Fruit fly (Drosophila melanogaster) whole organism, embryonic: ENCODE measurements around the gene LeuRS-m.

Experiments used
- Adf1 ChIP-seq: fragments of 200-800 bp; sonication (Bioruptor generic); IDR thresholded peaks from 2 replicates; pipeline ENCODE4 v1.3.6; 2022; ENCODE audit warnings: missing biosample characterization, missing genetic modification characterization
- C15 ChIP-seq: fragments of 200-800 bp; sonication (Bioruptor generic); IDR thresholded peaks from 3 replicates; pipeline ENCODE4 v1.3.6; 2022; ENCODE audit warnings: missing biosample characterization, missing genetic modification characterization
- CG15011 ChIP-seq: fragments of 200-800 bp; sonication (Bioruptor generic); optimal IDR thresholded peaks from 3 replicates; lab custom pipeline; 2018; ENCODE audit warnings: missing biosample characterization, mild to moderate bottlenecking, missing genetic modification characterization
- CG2129 ChIP-seq: fragments of 200-800 bp; sonication (Bioruptor generic); IDR thresholded peaks from 2 replicates; pipeline ENCODE4 v1.3.6; 2022; ENCODE audit warnings: missing biosample characterization, missing genetic modification characterization; ENCODE audit not compliant: partially characterized antibody
- CG2678 ChIP-seq: fragments of 200-800 bp; sonication (Bioruptor generic); optimal IDR thresholded peaks from 3 replicates; lab custom pipeline; 2019; ENCODE audit warnings: missing biosample characterization, mild to moderate bottlenecking, missing genetic modification characterization, moderate library complexity
- CG2875 ChIP-seq: fragments of 200-800 bp; sonication (Bioruptor generic); optimal IDR thresholded peaks from 2 replicates; lab custom pipeline; 2017; ENCODE audit warnings: missing biosample characterization, mild to moderate bottlenecking, missing genetic modification characterization, missing genetic modification reagents
- CG30020 ChIP-seq: fragments of 200-800 bp; optimal IDR thresholded peaks from 2 replicates; lab custom pipeline; 2019; ENCODE audit warnings: missing biosample characterization, mild to moderate bottlenecking, missing genetic modification characterization, moderate library complexity
- CG30403 ChIP-seq: fragments of 200-800 bp; sonication (Bioruptor generic); optimal IDR thresholded peaks from 3 replicates; lab custom pipeline; 2016; ENCODE audit warnings: missing biosample characterization, missing genetic modification characterization
- CG32767 ChIP-seq: fragments of 200-800 bp; sonication (Bioruptor generic); IDR thresholded peaks from 2 replicates; pipeline ENCODE4 v1.3.6; 2022; ENCODE audit warnings: missing biosample characterization, missing genetic modification characterization
- CG33557 ChIP-seq: fragments of 200-800 bp; sonication (Bioruptor generic); optimal IDR thresholded peaks from 2 replicates; lab custom pipeline; 2019; ENCODE audit warnings: missing biosample characterization, mild to moderate bottlenecking, missing genetic modification characterization, moderate library complexity
- CG3407 ChIP-seq: fragments of 200-800 bp; sonication (Bioruptor generic); optimal IDR thresholded peaks from 2 replicates; lab custom pipeline; 2018; ENCODE audit warnings: missing biosample characterization, mild to moderate bottlenecking, missing genetic modification characterization
- CG3838 ChIP-seq: fragments of 200-800 bp; sonication (Bioruptor generic); optimal IDR thresholded peaks from 3 replicates; lab custom pipeline; 2016; ENCODE audit warnings: missing biosample characterization, missing genetic modification characterization
- CG4730 ChIP-seq: fragments of 200-800 bp; sonication (Bioruptor generic); IDR thresholded peaks from 2 replicates; pipeline ENCODE4 v1.3.6; 2022; ENCODE audit warnings: missing biosample characterization, missing genetic modification characterization
- CG4854 ChIP-seq: fragments of 200-800 bp; sonication (Bioruptor generic); optimal IDR thresholded peaks from 2 replicates; lab custom pipeline; 2016; ENCODE audit warnings: missing biosample characterization, missing genetic modification characterization, inconsistent platforms
- CG5953 ChIP-seq: fragments of 200-800 bp; sonication (Bioruptor generic); IDR thresholded peaks from 2 replicates; pipeline ENCODE4 v1.3.6; 2022; ENCODE audit warnings: missing biosample characterization, missing genetic modification characterization
- CG6689 ChIP-seq: fragments of 200-800 bp; sonication (Bioruptor generic); IDR thresholded peaks from 2 replicates; pipeline ENCODE4 v1.3.6; 2022; ENCODE audit warnings: missing biosample characterization, missing genetic modification characterization
- CG7556 ChIP-seq: fragments of 200-800 bp; sonication (Bioruptor generic); optimal IDR thresholded peaks from 2 replicates; lab custom pipeline; 2017; ENCODE audit warnings: missing biosample characterization, mild to moderate bottlenecking, missing genetic modification characterization
- CG7928 ChIP-seq: fragments of 200-800 bp; sonication (Bioruptor generic); optimal IDR thresholded peaks from 2 replicates; lab custom pipeline; 2017; ENCODE audit warnings: missing biosample characterization, mild to moderate bottlenecking, missing genetic modification characterization
- CG8089 ChIP-seq: fragments of 200-800 bp; sonication (Bioruptor generic); optimal IDR thresholded peaks from 3 replicates; lab custom pipeline; 2016; ENCODE audit warnings: missing biosample characterization, missing genetic modification characterization
- CG9797 ChIP-seq: fragments of 200-800 bp; sonication (Bioruptor generic); optimal IDR thresholded peaks from 3 replicates; lab custom pipeline; 2018; ENCODE audit warnings: missing biosample characterization, mild to moderate bottlenecking, missing genetic modification characterization
- CHES-1-like ChIP-seq: fragments of 200-800 bp; sonication (Bioruptor generic); optimal IDR thresholded peaks from 2 replicates; lab custom pipeline; 2016; ENCODE audit warnings: missing biosample characterization, missing genetic modification characterization
- Ets97D ChIP-seq: fragments of 200-800 bp; sonication (Bioruptor generic); optimal IDR thresholded peaks from 3 replicates; lab custom pipeline; 2016; ENCODE audit warnings: missing biosample characterization, missing genetic modification characterization
- GATAe ChIP-seq: fragments of 200-800 bp; sonication (Bioruptor generic); conservative IDR thresholded peaks from 2 replicates; pipeline ENCODE4 v1.3.6; 2022; ENCODE audit warnings: missing biosample characterization, missing genetic modification characterization
- HLH54F ChIP-seq: fragments of 200-800 bp; sonication (Bioruptor generic); optimal IDR thresholded peaks from 3 replicates; lab custom pipeline; 2016; ENCODE audit warnings: missing biosample characterization, missing genetic modification characterization
- HLHmδ ChIP-seq: fragments of 200-800 bp; sonication (Bioruptor generic); optimal IDR thresholded peaks from 2 replicates; lab custom pipeline; 2018; ENCODE audit warnings: missing biosample characterization, mild to moderate bottlenecking, missing genetic modification characterization, moderate library complexity
- Hey ChIP-seq: fragments of 200-800 bp; sonication (Bioruptor generic); optimal IDR thresholded peaks from 3 replicates; lab custom pipeline; 2018; ENCODE audit warnings: missing biosample characterization, mild to moderate bottlenecking, missing genetic modification characterization
- Nf-YC ChIP-seq: fragments of 200-800 bp; optimal IDR thresholded peaks from 3 replicates; lab custom pipeline; 2019; ENCODE audit warnings: missing biosample characterization, mild to moderate bottlenecking, missing genetic modification characterization, moderate library complexity
- Rx ChIP-seq: fragments of 200-800 bp; sonication (Bioruptor generic); IDR thresholded peaks from 2 replicates; pipeline ENCODE4 v1.3.6; 2022; ENCODE audit warnings: missing biosample characterization, missing genetic modification characterization
- Sry-δ ChIP-seq: fragments of 200-800 bp; sonication (Bioruptor generic); optimal IDR thresholded peaks from 2 replicates; lab custom pipeline; 2016; ENCODE audit warnings: missing biosample characterization, missing genetic modification characterization
- al ChIP-seq: fragments of 200-800 bp; sonication (Bioruptor generic); IDR thresholded peaks from 2 replicates; pipeline ENCODE4 v1.3.6; 2022; ENCODE audit warnings: missing biosample characterization, missing genetic modification characterization
- dati ChIP-seq: fragments of 200-800 bp; sonication (Bioruptor generic); IDR thresholded peaks from 2 replicates; pipeline ENCODE4 v1.3.6; 2022; ENCODE audit warnings: missing biosample characterization, missing genetic modification characterization
- en ChIP-seq: fragments of 200-800 bp; sonication (Bioruptor generic); optimal IDR thresholded peaks from 2 replicates; lab custom pipeline; 2016; ENCODE audit warnings: missing biosample characterization, missing genetic modification characterization
- ftz-f1 ChIP-seq: fragments of 200-800 bp; sonication (Bioruptor generic); optimal IDR thresholded peaks from 2 replicates; lab custom pipeline; 2016; ENCODE audit warnings: missing biosample characterization, missing genetic modification characterization
- gcm2 ChIP-seq: fragments of 200-800 bp; sonication (Bioruptor generic); optimal IDR thresholded peaks from 2 replicates; lab custom pipeline; 2016; ENCODE audit warnings: missing biosample characterization, missing genetic modification characterization
- ind ChIP-seq: fragments of 200-800 bp; sonication (Bioruptor generic); optimal IDR thresholded peaks from 3 replicates; lab custom pipeline; 2016; ENCODE audit warnings: missing biosample characterization, missing genetic modification characterization
- insv ChIP-seq, 2 experiments: fragments of 200-800 bp; sonication (Bioruptor generic); optimal IDR thresholded peaks; 3 replicates each; lab custom pipeline; 2016 to 2018; ENCODE audit warnings: missing biosample characterization in 2 of 2, missing genetic modification characterization in 2 of 2
- jing ChIP-seq: fragments of 200-800 bp; sonication (Bioruptor generic); optimal IDR thresholded peaks from 2 replicates; lab custom pipeline; 2018; ENCODE audit warnings: missing biosample characterization, mild to moderate bottlenecking, missing genetic modification characterization
- kah ChIP-seq: fragments of 200-800 bp; sonication (Bioruptor generic); optimal IDR thresholded peaks from 2 replicates; lab custom pipeline; 2018; ENCODE audit warnings: missing biosample characterization, mild to moderate bottlenecking, missing genetic modification characterization
- mld ChIP-seq: fragments of 200-800 bp; sonication (Bioruptor generic); IDR thresholded peaks from 3 replicates; pipeline ENCODE4 v1.3.6; 2022; ENCODE audit warnings: missing biosample characterization, missing genetic modification characterization; ENCODE audit not compliant: partially characterized antibody
- nom ChIP-seq: fragments of 200-800 bp; sonication (Bioruptor generic); optimal IDR thresholded peaks from 2 replicates; lab custom pipeline; 2017; ENCODE audit warnings: missing biosample characterization, missing genetic modification characterization, mild to moderate bottlenecking, moderate library complexity, missing genetic modification reagents
- onecut ChIP-seq: fragments of 200-800 bp; sonication (Bioruptor generic); IDR thresholded peaks from 2 replicates; pipeline ENCODE4 v1.3.6; 2022; ENCODE audit warnings: missing biosample characterization, missing genetic modification characterization
- phol ChIP-seq: fragments of 200-800 bp; sonication (Bioruptor generic); optimal IDR thresholded peaks from 3 replicates; lab custom pipeline; 2018; ENCODE audit warnings: missing biosample characterization, mild to moderate bottlenecking, missing genetic modification characterization, moderate library complexity
- pnt ChIP-seq: fragments of 200-800 bp; sonication (Bioruptor generic); optimal IDR thresholded peaks from 3 replicates; lab custom pipeline; 2016; ENCODE audit warnings: missing biosample characterization, missing genetic modification characterization
- ro ChIP-seq: fragments of 200-800 bp; sonication (Bioruptor generic); IDR thresholded peaks from 2 replicates; pipeline ENCODE4 v1.3.6; 2022; ENCODE audit warnings: missing biosample characterization, missing genetic modification characterization
- salm ChIP-seq: fragments of 200-800 bp; sonication (Bioruptor generic); optimal IDR thresholded peaks from 2 replicates; lab custom pipeline; 2018; ENCODE audit warnings: missing biosample characterization, mild to moderate bottlenecking, missing genetic modification characterization
- sens ChIP-seq: fragments of 200-800 bp; sonication (Bioruptor generic); peaks from one replicate; lab custom pipeline; 2016; ENCODE audit warnings: missing biosample characterization, missing genetic modification characterization
- seq ChIP-seq: fragments of 200-800 bp; sonication (Bioruptor generic); IDR thresholded peaks from 2 replicates; pipeline ENCODE4 v1.3.6; 2022; ENCODE audit warnings: missing biosample characterization, missing genetic modification characterization
- stc ChIP-seq: fragments of 200-800 bp; sonication (Bioruptor generic); IDR thresholded peaks from 2 replicates; pipeline ENCODE4 v1.3.6; 2022; ENCODE audit warnings: missing biosample characterization, missing genetic modification characterization
- tio ChIP-seq: fragments of 200-800 bp; sonication (Bioruptor generic); optimal IDR thresholded peaks from 2 replicates; lab custom pipeline; 2017; ENCODE audit warnings: missing biosample characterization, missing genetic modification characterization, inconsistent platforms
- unc-4 ChIP-seq: fragments of 200-800 bp; sonication (Bioruptor generic); IDR thresholded peaks from 2 replicates; pipeline ENCODE4 v1.3.6; 2022; ENCODE audit warnings: missing biosample characterization, missing genetic modification characterization; ENCODE audit not compliant: partially characterized antibody

LeuRS-m gene

DNA sequence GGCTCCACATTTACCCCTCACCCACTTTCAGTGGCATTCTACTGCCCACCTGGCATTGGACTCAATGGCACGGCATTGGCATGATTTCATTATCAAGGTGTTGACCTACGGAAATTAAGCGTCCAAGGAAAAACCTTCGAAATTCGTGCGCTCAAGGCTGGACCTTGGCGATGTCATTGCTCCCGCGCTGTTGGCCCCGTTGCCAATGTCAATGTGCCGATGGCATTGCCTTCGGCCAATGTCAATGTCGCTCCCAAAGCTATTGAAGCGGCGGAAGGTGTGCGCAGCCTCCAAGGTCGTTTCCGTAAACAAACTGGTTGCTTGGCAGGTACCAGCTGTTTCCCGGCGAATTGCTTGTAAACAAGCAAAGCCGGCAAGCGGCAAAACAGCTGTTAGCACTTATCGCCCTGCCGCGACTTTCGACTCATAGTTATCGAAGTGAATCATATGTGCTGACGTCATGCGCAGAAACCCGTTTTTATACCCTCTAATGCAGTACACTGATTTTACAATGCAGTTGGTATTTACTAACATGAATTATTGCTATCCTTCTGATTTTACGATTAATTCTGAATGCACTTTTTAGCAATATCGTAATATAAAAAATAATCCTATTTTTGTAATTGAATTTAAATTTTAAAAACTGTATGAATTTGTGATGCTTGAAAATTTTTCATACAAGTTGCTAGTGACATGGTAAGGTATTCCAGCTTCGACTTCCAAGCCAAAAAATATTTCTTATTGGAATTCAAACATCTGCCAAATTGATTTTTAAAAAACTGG lies 1.1 kb upstream of the LeuRS-m start (continued):
- TF ChIP-seq kah (GFP tag; lab: Kevin White, UChicago) (peak; percentile 85), CG6689 (GFP tag; lab: Robert Waterston, UW) (peak; percentile 97), pnt (GFP tag; lab: Kevin White, UChicago) (peak; percentile 75), CG2129 (GFP tag; lab: Robert Waterston, UW) (no peak), sens (GFP tag; lab: Kevin White, UChicago) (peak; percentile 98), en (GFP tag; lab: Kevin White, UChicago) (peak; percentile 68), HLHmδ (GFP tag; lab: Kevin White, UChicago) (no peak), Rx (GFP tag; lab: Robert Waterston, UW) (peak; percentile 96), CG3838 (GFP tag; lab: Kevin White, UChicago) (peak; percentile 85), CG33557 (GFP tag; lab: Kevin White, UChicago) (peak; percentile 76), CG4730 (peak; percentile 96), CG7556 (GFP tag; lab: Kevin White, UChicago) (peak; percentile 95), GATAe (peak; percentile 89), CG7928 (peak; percentile 70), Adf1 (GFP tag; lab: Robert Waterston, UW) (peak; percentile 82), onecut (GFP tag; lab: Robert Waterston, UW) (peak; percentile 95), CHES-1-like (GFP tag; lab: Kevin White, UChicago) (peak; percentile 93), CG3407 (GFP tag; lab: Kevin White, UChicago) (peak; percentile 89), Nf-YC (tag; lab: Kevin White, UChicago) (peak; percentile 77), Hey (tag; lab: Kevin White, UChicago) (peak; percentile 27), Ets97D (peak; percentile 66), CG8089 (peak; percentile 81), tio (GFP tag; lab: Kevin White, UChicago) (peak; percentile 95), mld (no peak), nom (GFP tag; lab: Kevin White, UChicago) (no peak), ind (GFP tag; lab: Kevin White, UChicago) (peak; percentile 96), CG30020 (no peak), ro (GFP tag; lab: Robert Waterston, UW) (peak; percentile 94), gcm2 (GFP tag; lab: Kevin White, UChicago) (peak; percentile 90), CG4854 (GFP tag; lab: Kevin White, UChicago) (no peak), CG2875 (GFP tag; lab: Kevin White, UChicago) (peak; percentile 90), CG32767 (GFP tag; lab: Robert Waterston, UW) (peak; percentile 96), C15 (GFP tag; lab: Robert Waterston, UW) (peak; percentile 95), insv (GFP tag; optimal IDR thresholded peaks at IDR 0.05; lab: Kevin White, UChicago) (peak; percentile 62 to 91), ftz-f1 (peak; percentile 100), CG30403 (peak; percentile 97), seq (peak; percentile 97), CG5953 (GFP tag; lab: Robert Waterston, UW) (peak; percentile 93), dati (GFP tag; lab: Robert Waterston, UW) (peak; percentile 75), HLH54F (GFP tag; lab: Kevin White, UChicago) (peak; percentile 93), CG9797 (GFP tag; lab: Kevin White, UChicago) (peak; percentile 25), CG15011 (GFP tag; lab: Kevin White, UChicago) (peak; percentile 89), salm (tag; lab: Kevin White, UChicago) (peak; percentile 88), CG2678 (peak; percentile 97), unc-4 (peak; percentile 72), jing (GFP tag; lab: Kevin White, UChicago) (peak; percentile 84), phol (tag; lab: Kevin White, UChicago) (peak; percentile 93), al (GFP tag; lab: Robert Waterston, UW) (peak; percentile 97), Sry-δ (GFP tag; lab: Kevin White, UChicago) (peak; percentile 53), stc (GFP tag; lab: Robert Waterston, UW) (peak; percentile 97)
